Worm (Caenorhabditis elegans) whole organism, L3 larva: ENCODE measurements around the gene F29G9.1.

ENCODE experiments used
- R02D3.7 ChIP-seq: fragments of 150-350 bp; optimal IDR thresholded peaks from 2 replicates; lab custom pipeline; 2014; ENCODE audit warnings: missing biosample characterization, missing genetic modification characterization
- ZK546.5 ChIP-seq: sonication (generic microtip); optimal IDR thresholded peaks from 2 replicates; lab custom pipeline; 2017; ENCODE audit warnings: missing biosample characterization, missing genetic modification characterization
- ama-1 ChIP-seq: fragments of 150-350 bp; optimal IDR thresholded peaks from 2 replicates; lab custom pipeline; 2018
- ceh-28 ChIP-seq: fragments of 150-350 bp; optimal IDR thresholded peaks from 2 replicates; lab custom pipeline; 2014; ENCODE audit warnings: missing biosample characterization, missing genetic modification reagents, missing genetic modification characterization
- ceh-82 ChIP-seq: fragments of 150-350 bp; optimal IDR thresholded peaks from 2 replicates; lab custom pipeline; 2014; ENCODE audit warnings: missing biosample characterization, missing genetic modification characterization
- ceh-9 ChIP-seq: sonication (generic microtip); optimal IDR thresholded peaks from 2 replicates; lab custom pipeline; 2018; ENCODE audit warnings: missing biosample characterization, missing genetic modification characterization
- egl-27 ChIP-seq: sonication (generic microtip); optimal IDR thresholded peaks from 4 replicates; lab custom pipeline; 2017; ENCODE audit warnings: missing biosample characterization, missing genetic modification reagents, missing genetic modification characterization
- elt-1 ChIP-seq: fragments of 150-350 bp; optimal IDR thresholded peaks from 2 replicates; lab custom pipeline; 2014; ENCODE audit warnings: missing biosample characterization, missing genetic modification characterization
- elt-2 ChIP-seq: sonication (generic microtip); optimal IDR thresholded peaks from 2 replicates; lab custom pipeline; 2016; ENCODE audit warnings: missing genetic modification reagents, mild to moderate bottlenecking, missing genetic modification characterization, missing compliant biosample characterization
- elt-3 ChIP-seq, 3 experiments: fragments of 150-350 bp in 1 of 3; sonication (generic microtip) in 2 of 3; optimal IDR thresholded peaks; 2 replicates in 2 of 3; 4 replicates in 1 of 3; lab custom pipeline; 2014 to 2017; ENCODE audit warnings: missing biosample characterization in 3 of 3, missing genetic modification characterization in 3 of 3
- hmg-11 ChIP-seq: sonication (generic microtip); optimal IDR thresholded peaks from 2 replicates; lab custom pipeline; 2016; ENCODE audit warnings: missing genetic modification characterization, missing compliant biosample characterization
- lin-15B ChIP-seq: fragments of 150-350 bp; optimal IDR thresholded peaks from 2 replicates; lab custom pipeline; 2014; ENCODE audit warnings: missing biosample characterization, missing genetic modification characterization
- lin-39 ChIP-seq: fragments of 150-350 bp; optimal IDR thresholded peaks from 2 replicates; lab custom pipeline; 2018; ENCODE audit warnings: missing biosample characterization, missing genetic modification reagents, missing genetic modification characterization
- lsy-12 ChIP-seq: sonication (generic microtip); optimal IDR thresholded peaks from 2 replicates; lab custom pipeline; 2016; ENCODE audit warnings: mild to moderate bottlenecking, missing genetic modification characterization, missing compliant biosample characterization
- nfya-1 ChIP-seq: sonication (generic microtip); optimal IDR thresholded peaks from 2 replicates; lab custom pipeline; 2017; ENCODE audit warnings: missing genetic modification characterization, mild to moderate bottlenecking, missing compliant biosample characterization, antibody characterized with exemption, moderate library complexity; ENCODE audit not compliant: insufficient read depth
- nhr-11 ChIP-seq: fragments of 150-350 bp; optimal IDR thresholded peaks from 2 replicates; lab custom pipeline; 2014; ENCODE audit warnings: missing biosample characterization, missing genetic modification characterization
- nhr-12 ChIP-seq: fragments of 150-350 bp; optimal IDR thresholded peaks from 2 replicates; lab custom pipeline; 2014; ENCODE audit warnings: missing biosample characterization, missing genetic modification characterization
- nhr-23 ChIP-seq: fragments of 150-350 bp; optimal IDR thresholded peaks from 2 replicates; lab custom pipeline; 2014; ENCODE audit warnings: missing biosample characterization, missing genetic modification reagents, missing genetic modification characterization
- nhr-237 ChIP-seq: fragments of 150-350 bp; optimal IDR thresholded peaks from 2 replicates; lab custom pipeline; 2014; ENCODE audit warnings: missing biosample characterization, missing genetic modification characterization
- nhr-25 ChIP-seq: sonication (generic microtip); optimal IDR thresholded peaks from 2 replicates; lab custom pipeline; 2017; ENCODE audit warnings: missing biosample characterization, missing genetic modification characterization
- nhr-76 ChIP-seq: fragments of 150-350 bp; sonication (generic microtip); optimal IDR thresholded peaks from 5 replicates; lab custom pipeline; 2014; ENCODE audit warnings: missing biosample characterization, missing genetic modification characterization
- nhr-77 ChIP-seq: fragments of 150-350 bp; optimal IDR thresholded peaks from 2 replicates; lab custom pipeline; 2014; ENCODE audit warnings: missing biosample characterization, missing genetic modification characterization
- pha-4 ChIP-seq: fragments of 150-350 bp; optimal IDR thresholded peaks from 2 replicates; lab custom pipeline; 2014; ENCODE audit warnings: missing biosample characterization, missing genetic modification reagents, missing genetic modification characterization
- pqm-1 ChIP-seq: fragments of 150-350 bp; optimal IDR thresholded peaks from 2 replicates; lab custom pipeline; 2017; ENCODE audit warnings: missing biosample characterization, missing genetic modification characterization, inconsistent platforms
- sea-2 ChIP-seq: fragments of 150-350 bp; sonication (generic microtip); optimal IDR thresholded peaks from 4 replicates; lab custom pipeline; 2014; ENCODE audit warnings: missing biosample characterization, missing genetic modification reagents, missing genetic modification characterization
- skn-1 ChIP-seq: fragments of 150-350 bp; optimal IDR thresholded peaks from 2 replicates; lab custom pipeline; 2014; ENCODE audit warnings: missing biosample characterization, missing genetic modification characterization
- snpc-4 ChIP-seq: fragments of 150-350 bp; optimal IDR thresholded peaks from 2 replicates; lab custom pipeline; 2014; ENCODE audit warnings: missing biosample characterization, missing genetic modification characterization
- tbx-2 ChIP-seq: sonication (generic microtip); optimal IDR thresholded peaks from 2 replicates; lab custom pipeline; 2016; ENCODE audit warnings: mild to moderate bottlenecking, missing genetic modification characterization, missing compliant biosample characterization
- unc-62 ChIP-seq: fragments of 150-350 bp; sonication (generic microtip); optimal IDR thresholded peaks from 4 replicates; lab custom pipeline; 2014; ENCODE audit warnings: missing biosample characterization, missing genetic modification reagents, missing genetic modification characterization
- zag-1 ChIP-seq: fragments of 150-350 bp; optimal IDR thresholded peaks from 2 replicates; lab custom pipeline; 2014; ENCODE audit warnings: missing biosample characterization, missing genetic modification characterization
- ztf-4 ChIP-seq: fragments of 150-350 bp; optimal IDR thresholded peaks from 2 replicates; lab custom pipeline; 2014; ENCODE audit warnings: missing biosample characterization, missing genetic modification characterization

The F29G9.1 gene

DNA sequence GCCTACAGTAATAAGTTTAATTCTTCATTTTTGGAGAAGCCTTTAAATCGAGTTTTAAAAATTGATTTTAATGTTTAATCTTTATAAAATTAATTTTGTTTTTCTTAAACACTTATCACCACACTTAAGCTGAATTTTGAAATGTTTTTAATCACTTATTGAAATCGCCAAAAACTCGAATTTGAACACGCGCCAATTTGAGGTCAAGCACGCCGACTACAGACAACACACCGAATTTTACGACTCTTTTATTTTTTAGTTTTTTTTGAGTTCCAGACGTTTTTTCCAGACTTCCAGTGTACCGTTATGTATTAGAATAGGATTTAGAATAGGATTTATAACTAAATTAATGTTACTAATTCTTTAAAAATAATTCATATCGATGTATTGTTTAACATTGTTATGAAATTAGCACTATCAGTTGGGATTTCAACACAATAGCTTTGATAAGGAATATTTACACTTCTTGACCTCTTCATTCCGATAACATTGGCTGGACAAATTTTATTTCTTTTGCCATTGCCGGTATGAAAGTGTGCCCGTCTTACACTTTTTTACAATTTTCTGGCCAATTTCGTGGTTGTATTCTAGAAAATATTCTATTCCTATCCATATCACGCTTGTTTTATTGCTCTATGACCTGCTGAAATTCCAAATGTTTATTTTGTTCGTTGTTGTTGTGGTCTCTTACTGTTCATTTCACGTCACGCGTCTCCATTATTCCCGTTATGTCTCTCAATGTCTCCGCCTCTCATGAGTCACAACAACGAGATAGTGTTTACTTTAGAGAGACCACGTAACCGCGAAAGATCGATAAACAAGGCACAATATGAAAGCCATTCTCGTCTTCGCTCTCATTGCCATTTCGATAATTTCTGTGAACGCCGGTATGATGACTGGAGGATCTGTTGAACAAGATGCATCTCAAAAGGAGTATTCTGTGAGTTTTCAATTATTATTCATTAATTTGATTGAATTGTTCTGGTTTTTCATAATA lies 4.7 kb downstream of the F29G9.1 start, which contains the start of gene cpi-2:
TSS of gene cpi-2 (plus strand) at position 788 of the 997 bp plus-strand sequence.
- TF ChIP-seq nhr-237 (tag; lab: Kevin White, UChicago) (no peak), nhr-25 (tag; lab: Kevin White, UChicago) (peak; percentile 7), nfya-1 (tag; lab: Kevin White, UChicago) (peak; percentile 58), pha-4 (peak; percentile 93), elt-2 (tag; lab: Kevin White, UChicago) (peak; percentile 70), ama-1 (lab: Kevin White, UChicago) (peak; percentile 81), nhr-12 (no peak), lin-15B (tag; lab: Kevin White, UChicago) (no peak), nhr-11 (no peak), ceh-28 (tag; lab: Kevin White, UChicago) (peak; percentile 88), hmg-11 (tag; lab: Kevin White, UChicago) (peak; percentile 51), ZK546.5 (tag; lab: Kevin White, UChicago) (no peak), snpc-4 (tag; lab: Kevin White, UChicago) (peak; percentile 3), lsy-12 (no peak)

DNA sequence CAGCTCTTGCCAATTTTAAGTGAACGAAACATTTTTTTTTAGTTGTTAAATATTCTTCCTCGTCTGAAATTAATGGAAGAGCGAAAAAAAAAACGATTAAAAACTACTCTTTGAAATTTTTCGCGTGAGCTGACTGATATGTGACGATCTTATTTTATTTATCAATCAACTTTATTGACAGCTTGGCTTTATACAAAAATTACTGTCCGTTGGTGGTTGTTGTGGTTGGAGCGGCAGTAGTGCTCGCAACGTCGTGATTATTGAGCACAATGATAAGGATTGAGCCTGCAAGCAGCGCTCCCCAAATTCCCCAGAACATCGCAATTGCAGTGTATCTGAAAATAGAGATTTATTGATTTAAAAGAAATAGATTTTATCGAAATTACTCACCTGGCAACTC lies 5.5 kb downstream of the F29G9.1 start:
- TF ChIP-seq nhr-77 (tag; lab: Kevin White, UChicago), result no peak
- TF ChIP-seq elt-2 (tag; lab: Kevin White, UChicago), result peak; percentile 38

DNA sequence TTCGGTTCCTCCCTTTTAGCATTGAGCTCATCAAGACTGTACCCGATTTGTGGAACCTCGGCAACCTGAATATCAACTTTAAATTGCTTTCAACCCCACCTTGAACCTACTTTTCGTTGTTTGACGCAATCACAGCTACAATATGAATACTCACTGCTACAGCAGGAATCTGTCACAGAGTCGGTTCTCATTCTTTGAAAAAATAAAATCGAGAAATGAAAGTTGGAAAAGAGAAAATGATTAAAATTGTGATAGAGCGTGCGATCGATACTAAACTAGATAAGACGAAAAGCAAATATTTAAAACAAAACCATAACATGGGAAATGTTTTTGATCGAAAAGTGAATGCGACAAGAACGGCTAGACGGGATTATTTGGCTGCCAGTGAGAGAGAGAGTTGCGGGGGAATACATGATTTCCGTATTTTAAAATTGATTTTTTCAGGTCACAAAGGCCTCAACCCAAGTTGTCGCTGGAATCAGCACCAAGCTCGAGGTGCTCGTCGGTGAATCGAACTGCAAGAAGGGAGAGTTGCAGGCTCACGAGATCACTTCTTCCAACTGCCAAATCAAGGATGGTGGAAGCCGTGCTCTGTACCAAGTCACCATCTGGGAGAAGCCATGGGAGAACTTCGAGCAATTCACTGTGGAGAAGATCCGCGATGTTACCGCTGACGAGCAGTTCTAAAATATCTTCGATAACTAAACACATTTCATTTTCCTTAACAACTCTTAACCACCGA lies 6.1 kb downstream of the F29G9.1 start, which contains the start of gene R01B10.3:
TSS of gene R01B10.3 (minus strand) at position 277 of the 742 bp plus-strand sequence.
- TF ChIP-seq pha-4 (peak; percentile 26), R02D3.7 (tag; lab: Kevin White, UChicago) (no peak), tbx-2 (no peak), nhr-76 (tag; lab: Kevin White, UChicago) (no peak), lin-15B (tag; lab: Kevin White, UChicago) (no peak), elt-3 (tag; optimal IDR thresholded peaks at IDR 0.05; lab: Kevin White, UChicago) (no peak)

DNA sequence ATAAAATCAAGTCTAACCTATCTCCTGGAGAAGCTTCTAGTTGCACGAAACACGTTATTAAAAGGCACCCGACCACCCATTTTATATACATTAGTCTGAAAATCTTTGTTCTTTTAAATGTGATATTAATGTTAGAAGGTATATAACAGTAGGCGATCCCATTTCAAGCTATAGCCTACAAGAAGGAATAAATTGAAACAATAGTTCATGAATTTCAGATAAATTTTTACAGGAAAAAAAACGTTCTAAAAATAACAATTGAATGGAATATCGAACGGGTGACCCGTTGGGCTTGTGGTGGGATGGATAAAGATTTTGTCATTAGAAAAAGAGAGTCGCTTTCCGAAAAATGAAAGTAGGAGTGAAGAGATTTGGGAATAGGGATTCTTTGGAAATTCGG lies 8.9 kb downstream of the F29G9.1 start, which contains the start of gene pgap-3:
TSS of gene pgap-3 (minus strand) at position 101 of the 400 bp plus-strand sequence.
- TF ChIP-seq elt-2 (tag; lab: Kevin White, UChicago), result no peak
- no peak for TF ChIP-seq snpc-4 (tag; lab: Kevin White, UChicago)
- no peak for TF ChIP-seq skn-1 (tag; lab: Kevin White, UChicago)
- TF ChIP-seq nhr-237 (tag; lab: Kevin White, UChicago), result no peak
- TF ChIP-seq zag-1 (tag; lab: Kevin White, UChicago), result no peak
- no peak for TF ChIP-seq elt-1 (tag; lab: Kevin White, UChicago)
- no peak for TF ChIP-seq lin-39 (tag; lab: Kevin White, UChicago)
- TF ChIP-seq nhr-77 (tag; lab: Kevin White, UChicago), result no peak
- no peak for TF ChIP-seq ceh-82 (tag; lab: Kevin White, UChicago)
- no peak for TF ChIP-seq nhr-76 (tag; lab: Kevin White, UChicago)
- TF ChIP-seq nhr-23 (tag; lab: Kevin White, UChicago), result no peak

DNA sequence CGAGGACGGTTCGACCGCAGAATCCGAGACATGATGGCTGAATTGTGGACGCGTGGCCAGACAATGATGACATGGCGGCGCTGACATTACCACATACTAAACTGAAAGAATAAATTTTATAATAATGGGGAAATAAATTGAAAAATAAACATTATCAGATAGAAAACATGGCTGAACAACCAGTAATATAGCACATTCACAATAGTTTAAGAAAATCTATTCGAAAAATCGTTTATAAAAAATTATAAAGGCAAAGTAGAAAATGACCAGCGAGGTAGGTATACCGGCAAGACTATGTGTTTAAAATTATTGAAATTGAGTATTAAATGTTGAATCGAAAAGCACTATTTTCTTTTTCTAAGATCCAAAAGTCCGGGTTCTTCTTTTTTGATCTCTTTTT lies 12.3 kb downstream of the F29G9.1 start, which contains the start of gene jamp-1:
TSS of gene jamp-1 (minus strand) at position 101 of the 400 bp plus-strand sequence.
- no peak for TF ChIP-seq pqm-1 (tag; lab: Kevin White, UChicago)
- no peak for TF ChIP-seq nhr-23 (tag; lab: Kevin White, UChicago)
- TF ChIP-seq ztf-4 (tag; lab: Kevin White, UChicago), result no peak
- no peak for TF ChIP-seq R02D3.7 (tag; lab: Kevin White, UChicago)
- TF ChIP-seq lin-39 (tag; lab: Kevin White, UChicago), result no peak
- no peak for TF ChIP-seq ceh-9 (tag; lab: Kevin White, UChicago)
- TF ChIP-seq egl-27 (tag; lab: Kevin White, UChicago), result no peak
- no peak for TF ChIP-seq ceh-82 (tag; lab: Kevin White, UChicago)
- no peak for TF ChIP-seq unc-62 (GFP tag; lab: Kevin White, UChicago)
- TF ChIP-seq nhr-25 (tag; lab: Kevin White, UChicago), result no peak
- no peak for TF ChIP-seq nhr-77 (tag; lab: Kevin White, UChicago)
- TF ChIP-seq sea-2 (GFP tag; lab: Kevin White, UChicago), result no peak
- no peak for TF ChIP-seq elt-3 (tag; optimal IDR thresholded peaks at IDR 0.05; lab: Kevin White, UChicago)
- no peak for TF ChIP-seq ZK546.5 (tag; lab: Kevin White, UChicago)
- no peak for TF ChIP-seq nfya-1 (tag; lab: Kevin White, UChicago)
